Fruit fly (Drosophila melanogaster) whole organism, embryonic: Measurements from ENCODE around the gene CG32075.

ENCODE experiments used
- Atf-2 ChIP-seq: fragments of 200-800 bp; sonication (Bioruptor generic); optimal IDR thresholded peaks from 2 replicates; lab custom pipeline; 2016; ENCODE audit warnings: missing biosample characterization, missing genetic modification characterization
- Atf3 ChIP-seq: fragments of 200-800 bp; sonication (Bioruptor generic); optimal IDR thresholded peaks from 3 replicates; lab custom pipeline; 2016; ENCODE audit warnings: missing biosample characterization, missing genetic modification characterization
- Bdp1 ChIP-seq: fragments of 200-800 bp; sonication (Bioruptor generic); optimal IDR thresholded peaks from 3 replicates; lab custom pipeline; 2016; ENCODE audit warnings: missing biosample characterization, missing genetic modification characterization
- CG10462 ChIP-seq: fragments of 200-800 bp; sonication (Bioruptor generic); optimal IDR thresholded peaks from 2 replicates; lab custom pipeline; 2016; ENCODE audit warnings: missing biosample characterization, missing genetic modification characterization
- CG11695 ChIP-seq: fragments of 200-800 bp; sonication (Bioruptor generic); IDR thresholded peaks from 3 replicates; pipeline ENCODE4 v1.3.6; 2022; ENCODE audit warnings: missing biosample characterization, missing genetic modification characterization
- CG11696 ChIP-seq: fragments of 200-800 bp; sonication (Bioruptor generic); IDR thresholded peaks from 2 replicates; pipeline ENCODE4 v1.3.6; 2022; ENCODE audit warnings: missing biosample characterization, missing genetic modification characterization
- CG13624 ChIP-seq: fragments of 200-800 bp; sonication (Bioruptor generic); optimal IDR thresholded peaks from 2 replicates; lab custom pipeline; 2016; ENCODE audit warnings: missing biosample characterization, missing genetic modification characterization
- CG13894 ChIP-seq: fragments of 200-800 bp; sonication (Bioruptor generic); optimal IDR thresholded peaks from 3 replicates; lab custom pipeline; 2018; ENCODE audit warnings: missing biosample characterization, mild to moderate bottlenecking, missing genetic modification characterization, moderate library complexity
- CG14710 ChIP-seq: fragments of 200-800 bp; sonication (Bioruptor generic); optimal IDR thresholded peaks from 3 replicates; lab custom pipeline; 2019; ENCODE audit warnings: missing biosample characterization, mild to moderate bottlenecking, missing genetic modification characterization, moderate library complexity
- CG1647 ChIP-seq: fragments of 200-800 bp; sonication (Bioruptor generic); optimal IDR thresholded peaks from 3 replicates; lab custom pipeline; 2016; ENCODE audit warnings: missing biosample characterization, missing genetic modification characterization
- CG17802 ChIP-seq: fragments of 200-800 bp; sonication (Bioruptor generic); optimal IDR thresholded peaks from 2 replicates; lab custom pipeline; 2018; ENCODE audit warnings: missing biosample characterization, mild to moderate bottlenecking, missing genetic modification characterization, moderate library complexity
- CG18599 ChIP-seq: fragments of 200-800 bp; sonication (Bioruptor generic); optimal IDR thresholded peaks from 3 replicates; lab custom pipeline; 2017; ENCODE audit warnings: missing biosample characterization, missing genetic modification characterization, mild to moderate bottlenecking, moderate library complexity, missing genetic modification reagents
- CG2712 ChIP-seq: fragments of 200-800 bp; optimal IDR thresholded peaks from 3 replicates; lab custom pipeline; 2019; ENCODE audit warnings: missing biosample characterization, mild to moderate bottlenecking, missing genetic modification characterization, moderate library complexity
- CG30431 ChIP-seq: fragments of 200-800 bp; sonication (Bioruptor generic); optimal IDR thresholded peaks from 2 replicates; lab custom pipeline; 2017; ENCODE audit warnings: missing biosample characterization, missing genetic modification characterization
- CG33213 ChIP-seq: fragments of 200-800 bp; sonication (Bioruptor generic); optimal IDR thresholded peaks from 3 replicates; lab custom pipeline; 2016; ENCODE audit warnings: missing biosample characterization, missing genetic modification characterization
- CG6689 ChIP-seq: fragments of 200-800 bp; sonication (Bioruptor generic); IDR thresholded peaks from 2 replicates; pipeline ENCODE4 v1.3.6; 2022; ENCODE audit warnings: missing biosample characterization, missing genetic modification characterization
- CG7987 ChIP-seq: fragments of 200-800 bp; sonication (Bioruptor generic); optimal IDR thresholded peaks from 2 replicates; lab custom pipeline; 2018; ENCODE audit warnings: missing biosample characterization, mild to moderate bottlenecking, missing genetic modification characterization, moderate library complexity
- CG8281 ChIP-seq: fragments of 200-800 bp; sonication (Bioruptor generic); optimal IDR thresholded peaks from 2 replicates; lab custom pipeline; 2018; ENCODE audit warnings: missing biosample characterization, mild to moderate bottlenecking, missing genetic modification characterization, moderate library complexity
- Chrac-16 ChIP-seq: fragments of 200-800 bp; sonication (Bioruptor generic); optimal IDR thresholded peaks from 3 replicates; lab custom pipeline; 2016; ENCODE audit warnings: missing biosample characterization, missing genetic modification characterization
- Dad ChIP-seq: fragments of 200-800 bp; sonication (Bioruptor generic); optimal IDR thresholded peaks from 3 replicates; lab custom pipeline; 2016; ENCODE audit warnings: missing biosample characterization, missing genetic modification characterization
- Doc3 ChIP-seq: fragments of 200-800 bp; sonication (Bioruptor generic); IDR thresholded peaks from 3 replicates; pipeline ENCODE4 v1.3.6; 2022; ENCODE audit warnings: missing biosample characterization, missing genetic modification characterization; ENCODE audit not compliant: partially characterized antibody
- ERR ChIP-seq: fragments of 200-800 bp; sonication (Bioruptor generic); optimal IDR thresholded peaks from 2 replicates; lab custom pipeline; 2016; ENCODE audit warnings: missing biosample characterization, missing genetic modification characterization
- Fer3 ChIP-seq: fragments of 200-800 bp; sonication (Bioruptor generic); optimal IDR thresholded peaks from 2 replicates; lab custom pipeline; 2018; ENCODE audit warnings: missing biosample characterization, mild to moderate bottlenecking, missing genetic modification characterization, moderate library complexity
- Gug ChIP-seq: fragments of 200-800 bp; sonication (Bioruptor generic); IDR thresholded peaks from 4 replicates; pipeline ENCODE4 v1.3.6; 2022; ENCODE audit warnings: missing biosample characterization, missing genetic modification characterization
- HHEX ChIP-seq: fragments of 200-800 bp; sonication (Bioruptor generic); optimal IDR thresholded peaks from 3 replicates; lab custom pipeline; 2017; ENCODE audit warnings: missing biosample characterization, mild to moderate bottlenecking, missing genetic modification characterization, missing genetic modification reagents
- HLHmδ ChIP-seq: fragments of 200-800 bp; sonication (Bioruptor generic); optimal IDR thresholded peaks from 2 replicates; lab custom pipeline; 2018; ENCODE audit warnings: missing biosample characterization, mild to moderate bottlenecking, missing genetic modification characterization, moderate library complexity
- HmgZ ChIP-seq: fragments of 200-800 bp; sonication (Bioruptor generic); optimal IDR thresholded peaks from 2 replicates; lab custom pipeline; 2018; ENCODE audit warnings: missing biosample characterization, mild to moderate bottlenecking, missing genetic modification characterization
- Lhr ChIP-seq: fragments of 200-800 bp; sonication (Bioruptor generic); optimal IDR thresholded peaks from 3 replicates; lab custom pipeline; 2017; ENCODE audit warnings: mild to moderate bottlenecking, missing biosample characterization, missing genetic modification reagents, missing genetic modification characterization
- Lpt ChIP-seq: fragments of >200 bp; optimal IDR thresholded peaks from 2 replicates; lab custom pipeline; 2018; ENCODE audit warnings: missing biosample characterization, missing genetic modification characterization
- Myb ChIP-seq: fragments of 200-800 bp; sonication (Bioruptor generic); optimal IDR thresholded peaks from 2 replicates; lab custom pipeline; 2016; ENCODE audit warnings: missing biosample characterization, missing genetic modification characterization
- Nf-YB ChIP-seq: fragments of 200-800 bp; sonication (Bioruptor generic); optimal IDR thresholded peaks from 3 replicates; lab custom pipeline; 2019; ENCODE audit warnings: missing biosample characterization, mild to moderate bottlenecking, missing genetic modification characterization, moderate library complexity
- bigmax ChIP-seq: fragments of 200-800 bp; sonication (Bioruptor generic); optimal IDR thresholded peaks from 2 replicates; lab custom pipeline; 2018; ENCODE audit warnings: missing biosample characterization, mild to moderate bottlenecking, missing genetic modification characterization
- caup ChIP-seq: fragments of 200-800 bp; sonication (Bioruptor generic); optimal IDR thresholded peaks from 3 replicates; lab custom pipeline; 2017; ENCODE audit warnings: missing biosample characterization, mild to moderate bottlenecking, missing genetic modification characterization, moderate library complexity; ENCODE audit not compliant: severe bottlenecking
- ci ChIP-seq: fragments of 200-800 bp; sonication (Bioruptor generic); IDR thresholded peaks from 3 replicates; pipeline ENCODE4 v1.3.6; 2022; ENCODE audit warnings: missing biosample characterization, missing genetic modification characterization
- grn ChIP-seq: fragments of 200-800 bp; sonication (Bioruptor generic); optimal IDR thresholded peaks from 3 replicates; lab custom pipeline; 2017; ENCODE audit warnings: missing biosample characterization, missing genetic modification characterization
- gsb-n ChIP-seq: fragments of 200-800 bp; sonication (Bioruptor generic); optimal IDR thresholded peaks from 3 replicates; lab custom pipeline; 2018; ENCODE audit warnings: missing biosample characterization, mild to moderate bottlenecking, missing genetic modification characterization
- h ChIP-seq: fragments of >200 bp; optimal IDR thresholded peaks from 2 replicates; lab custom pipeline; 2017
- hbn ChIP-seq: fragments of 200-800 bp; sonication (Bioruptor generic); IDR thresholded peaks from 2 replicates; pipeline ENCODE4 v1.3.6; 2022; ENCODE audit warnings: missing biosample characterization, missing genetic modification characterization; ENCODE audit not compliant: partially characterized antibody
- lmd ChIP-seq: fragments of 200-800 bp; sonication (Bioruptor generic); IDR thresholded peaks from 2 replicates; pipeline ENCODE4 v1.3.6; 2022; ENCODE audit warnings: missing biosample characterization, missing genetic modification characterization
- mld ChIP-seq: fragments of 200-800 bp; sonication (Bioruptor generic); IDR thresholded peaks from 3 replicates; pipeline ENCODE4 v1.3.6; 2022; ENCODE audit warnings: missing biosample characterization, missing genetic modification characterization; ENCODE audit not compliant: partially characterized antibody
- nom ChIP-seq: fragments of 200-800 bp; sonication (Bioruptor generic); optimal IDR thresholded peaks from 2 replicates; lab custom pipeline; 2017; ENCODE audit warnings: missing biosample characterization, missing genetic modification characterization, mild to moderate bottlenecking, moderate library complexity, missing genetic modification reagents
- psq ChIP-seq: fragments of 200-800 bp; sonication (Bioruptor generic); optimal IDR thresholded peaks from 2 replicates; lab custom pipeline; 2017; ENCODE audit warnings: missing biosample characterization, missing genetic modification characterization
- ranshi ChIP-seq: fragments of 200-800 bp; sonication (Bioruptor generic); IDR thresholded peaks from 2 replicates; pipeline ENCODE4 v1.3.6; 2022; ENCODE audit warnings: missing biosample characterization, missing genetic modification characterization
- schlank ChIP-seq: fragments of 200-800 bp; sonication (Bioruptor generic); optimal IDR thresholded peaks from 2 replicates; lab custom pipeline; 2018; ENCODE audit warnings: missing biosample characterization, mild to moderate bottlenecking, missing genetic modification characterization
- sens-2 ChIP-seq: fragments of 200-800 bp; sonication (Bioruptor generic); IDR thresholded peaks from 2 replicates; pipeline ENCODE4 v1.3.6; 2022; ENCODE audit warnings: missing biosample characterization, missing genetic modification characterization
- slbo ChIP-seq: fragments of 200-800 bp; sonication (Bioruptor generic); IDR thresholded peaks from 2 replicates; pipeline ENCODE4 v1.3.6; 2022; ENCODE audit warnings: missing biosample characterization, missing genetic modification characterization
- sna ChIP-seq: fragments of 200-800 bp; sonication (Bioruptor generic); IDR thresholded peaks from 2 replicates; pipeline ENCODE4 v1.3.6; 2022; ENCODE audit warnings: missing biosample characterization, missing genetic modification characterization; ENCODE audit not compliant: partially characterized antibody
- toy ChIP-seq: fragments of 200-800 bp; sonication (Bioruptor generic); IDR thresholded peaks from 2 replicates; pipeline ENCODE4 v1.3.6; 2022; ENCODE audit warnings: missing biosample characterization, missing genetic modification characterization
- unpg ChIP-seq: fragments of 200-800 bp; sonication (Bioruptor generic); optimal IDR thresholded peaks from 3 replicates; lab custom pipeline; 2018; ENCODE audit warnings: missing biosample characterization, mild to moderate bottlenecking, missing genetic modification characterization, moderate library complexity
- vfl ChIP-seq: fragments of 200-800 bp; sonication (Bioruptor generic); optimal IDR thresholded peaks from 2 replicates; lab custom pipeline; 2016; ENCODE audit warnings: missing biosample characterization, missing genetic modification characterization

The CG32075 gene

DNA sequence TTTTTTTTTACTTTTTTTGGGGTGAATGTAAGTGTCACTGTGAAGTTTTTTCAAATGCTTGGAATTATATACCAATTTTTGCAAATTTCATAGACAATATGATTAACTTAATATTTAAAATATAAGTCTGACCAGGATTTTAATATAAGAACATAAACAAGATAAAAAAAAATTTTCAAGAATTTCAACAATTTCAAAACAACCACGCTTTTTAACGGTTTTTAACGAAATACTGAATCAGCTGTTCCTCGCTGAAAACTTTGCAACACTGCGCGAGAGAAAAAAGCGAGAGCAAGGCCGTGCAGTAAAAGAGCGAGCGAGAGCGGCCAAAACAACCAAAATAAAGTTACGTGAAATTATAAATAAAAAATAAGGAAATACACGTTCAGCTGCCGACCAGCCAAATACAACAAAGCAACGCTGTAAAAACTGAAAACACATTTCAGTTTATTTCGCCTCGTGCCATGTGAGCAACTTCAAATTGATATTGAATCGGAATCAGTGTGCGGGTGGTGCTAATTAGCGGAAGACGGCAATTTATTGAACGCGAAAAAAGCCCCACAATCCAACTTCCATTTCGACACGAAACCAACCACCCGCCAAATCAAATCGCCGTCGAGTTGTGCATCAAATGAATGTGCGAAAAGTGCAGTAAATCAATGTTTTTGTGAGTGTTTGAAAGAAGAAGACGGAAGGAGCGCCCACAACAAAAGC, 31.6 kb upstream of the CG32075 start, which contains the start of the genes CG46439, Iyd and CG33947 (continued):
- TF ChIP-seq CG33213 (GFP tag; lab: Kevin White, UChicago) = no peak
- no peak for TF ChIP-seq gsb-n (tag; lab: Kevin White, UChicago)
- no peak for TF ChIP-seq CG13624 (GFP tag; lab: Kevin White, UChicago)
- no peak for TF ChIP-seq CG30431 (GFP tag; lab: Kevin White, UChicago)
- TF ChIP-seq HLHmδ (GFP tag; lab: Kevin White, UChicago) = no peak
- no peak for TF ChIP-seq CG7987 (GFP tag; lab: Kevin White, UChicago)
- TF ChIP-seq hbn (GFP tag; lab: Robert Waterston, UW) = peak; percentile 44; the same call in 1 of the 2 replicates
- no peak for TF ChIP-seq psq (GFP tag; lab: Kevin White, UChicago)
- TF ChIP-seq Chrac-16 (GFP tag; lab: Kevin White, UChicago) = no peak
- TF ChIP-seq CG18599 (GFP tag; lab: Kevin White, UChicago) = no peak
- no peak for TF ChIP-seq CG11695 (GFP tag; lab: Robert Waterston, UW)
- no peak for TF ChIP-seq bigmax
- 0 out of 3 replicates have a peak, but pooled peaks have one; percentile 31 for TF ChIP-seq Doc3 (GFP tag; lab: Robert Waterston, UW)
- no peak for TF ChIP-seq lmd
- TF ChIP-seq Dad (GFP tag; lab: Kevin White, UChicago) = no peak
- no peak for TF ChIP-seq CG10462 (GFP tag; lab: Kevin White, UChicago)
- TF ChIP-seq Lpt (GFP tag; lab: Kevin White, UChicago) = no peak
- no peak for TF ChIP-seq toy
- TF ChIP-seq CG14710 = no peak
- peak; percentile 5 for TF ChIP-seq CG2712 (tag; lab: Kevin White, UChicago)
- TF ChIP-seq CG13894 (tag; lab: Kevin White, UChicago) = no peak
- TF ChIP-seq Bdp1 (GFP tag; lab: Kevin White, UChicago) = no peak
- TF ChIP-seq Gug (GFP tag; lab: Robert Waterston, UW) = no peak
- TF ChIP-seq HHEX (GFP tag; lab: Kevin White, UChicago) = no peak
- peak; percentile 54 for TF ChIP-seq sna (GFP tag; lab: Robert Waterston, UW)
- no peak for TF ChIP-seq schlank
- TF ChIP-seq nom (GFP tag; lab: Kevin White, UChicago) = peak; percentile 95
- no peak for TF ChIP-seq mld
- TF ChIP-seq Atf-2 (GFP tag; lab: Kevin White, UChicago) = no peak
- no peak for TF ChIP-seq slbo (GFP tag; lab: Robert Waterston, UW)
- no peak for TF ChIP-seq CG11696 (GFP tag; lab: Robert Waterston, UW)
- TF ChIP-seq CG1647 (GFP tag; lab: Kevin White, UChicago) = no peak
- TF ChIP-seq CG8281 (tag; lab: Kevin White, UChicago) = no peak
- TF ChIP-seq unpg (GFP tag; lab: Kevin White, UChicago) = peak; percentile 17
- TF ChIP-seq h (lab: Kevin White, UChicago) = no peak
- TF ChIP-seq caup (GFP tag; lab: Kevin White, UChicago) = no peak
- TF ChIP-seq ci (GFP tag; lab: Robert Waterston, UW) = peak; percentile 4; the same call in 1 of the 3 replicates
- TF ChIP-seq Myb (GFP tag; lab: Kevin White, UChicago) = peak; percentile 93
- TF ChIP-seq Lhr = no peak
- TF ChIP-seq CG17802 (tag; lab: Kevin White, UChicago) = no peak
- TF ChIP-seq CG6689 (GFP tag; lab: Robert Waterston, UW) = peak; percentile 24; the same call in 1 of the 2 replicates
- no peak for TF ChIP-seq Atf3 (GFP tag; lab: Kevin White, UChicago)
- TF ChIP-seq vfl (GFP tag; lab: Kevin White, UChicago) = no peak
- no peak for TF ChIP-seq ERR (GFP tag; lab: Kevin White, UChicago)
- TF ChIP-seq Fer3 (tag; lab: Kevin White, UChicago) = no peak
- TF ChIP-seq HmgZ = peak; percentile 13
- no peak for TF ChIP-seq Nf-YB (GFP tag; lab: Kevin White, UChicago)
- TF ChIP-seq grn = no peak
- TF ChIP-seq sens-2 (GFP tag; lab: Robert Waterston, UW) = no peak
- TF ChIP-seq ranshi (GFP tag; lab: Robert Waterston, UW) = no peak
